Worm (Caenorhabditis elegans): ENCODE results near the gene pyt-1.

DNA sequence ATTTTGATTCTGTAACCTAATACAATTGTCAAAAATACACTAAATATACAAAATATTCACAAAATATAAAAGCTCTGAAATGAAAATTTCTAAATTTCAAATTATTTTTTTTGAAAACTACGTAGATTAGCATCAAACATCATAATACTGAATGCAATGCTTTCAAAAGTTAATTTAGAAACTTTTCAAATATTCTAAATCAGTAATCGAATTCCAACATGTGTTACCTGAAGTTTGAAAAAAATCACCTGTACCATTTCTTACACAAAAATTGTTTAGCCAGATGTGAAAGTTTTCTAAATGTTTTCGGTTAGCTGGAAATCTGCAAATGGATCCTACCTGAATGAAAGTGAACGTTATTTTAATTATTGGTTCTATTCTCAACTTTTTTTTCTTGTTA is 7.1 kb downstream of the pyt-1 start, which contains the start of gene C12D8.20:
- TF ChIP-seq sea-2 (GFP tag; optimal IDR thresholded peaks at IDR 0.05), result no peak
- TF ChIP-seq nhr-76 (tag; optimal IDR thresholded peaks at IDR 0.05), result no peak
- no peak for TF ChIP-seq ama-1 (optimal IDR thresholded peaks at IDR 0.05)
- no peak for TF ChIP-seq zag-1 (tag; optimal IDR thresholded peaks at IDR 0.05)
- no peak for TF ChIP-seq pqm-1 (tag; optimal IDR thresholded peaks at IDR 0.05)
- no peak for TF ChIP-seq nhr-28 (tag; optimal IDR thresholded peaks at IDR 0.05)
- no peak for TF ChIP-seq nhr-25 (tag; optimal IDR thresholded peaks at IDR 0.05)
- TF ChIP-seq elt-3 (tag; optimal IDR thresholded peaks at IDR 0.05), result no peak

All from whole organism, L3 larva.